Fruit fly (Drosophila melanogaster) whole organism, embryonic: Measurements from ENCODE around the gene CG12290.

Source experiments
- Abd-B ChIP-seq: fragments of 200-800 bp; sonication (Bioruptor generic); optimal IDR thresholded peaks from 2 replicates; lab custom pipeline; 2018; ENCODE audit warnings: missing biosample characterization, mild to moderate bottlenecking, missing genetic modification characterization, moderate library complexity
- CG10543 ChIP-seq: fragments of 200-800 bp; sonication (Bioruptor generic); optimal IDR thresholded peaks from 3 replicates; lab custom pipeline; 2017; ENCODE audit warnings: missing biosample characterization, mild to moderate bottlenecking, missing genetic modification characterization, moderate library complexity
- CG13296 ChIP-seq: fragments of 200-800 bp; sonication (Bioruptor generic); optimal IDR thresholded peaks from 3 replicates; lab custom pipeline; 2018; ENCODE audit warnings: missing biosample characterization, mild to moderate bottlenecking, missing genetic modification characterization
- CG13775 ChIP-seq: fragments of 200-800 bp; sonication (Bioruptor generic); optimal IDR thresholded peaks from 3 replicates; lab custom pipeline; 2017; ENCODE audit warnings: missing biosample characterization, mild to moderate bottlenecking, missing genetic modification characterization
- CG13894 ChIP-seq: fragments of 200-800 bp; sonication (Bioruptor generic); optimal IDR thresholded peaks from 3 replicates; lab custom pipeline; 2018; ENCODE audit warnings: missing biosample characterization, mild to moderate bottlenecking, missing genetic modification characterization, moderate library complexity
- CG14860 ChIP-seq: fragments of 200-800 bp; sonication (Bioruptor generic); IDR thresholded peaks from 3 replicates; pipeline ENCODE4 v1.3.6; 2022; ENCODE audit warnings: missing biosample characterization, missing genetic modification characterization; ENCODE audit not compliant: partially characterized antibody
- CG17568 ChIP-seq: fragments of 200-800 bp; sonication (Bioruptor generic); optimal IDR thresholded peaks from 2 replicates; lab custom pipeline; 2018; ENCODE audit warnings: missing biosample characterization, mild to moderate bottlenecking, missing genetic modification characterization, moderate library complexity
- CG17612 ChIP-seq: fragments of 200-800 bp; sonication (Bioruptor generic); IDR thresholded peaks from 2 replicates; pipeline ENCODE4 v1.3.6; 2022; ENCODE audit warnings: missing biosample characterization, missing genetic modification characterization
- CG3163 ChIP-seq: fragments of 200-800 bp; sonication (Bioruptor generic); optimal IDR thresholded peaks from 3 replicates; lab custom pipeline; 2016; ENCODE audit warnings: missing biosample characterization, missing genetic modification characterization
- CG34376 ChIP-seq: fragments of 200-800 bp; sonication (Bioruptor generic); optimal IDR thresholded peaks from 2 replicates; lab custom pipeline; 2018; ENCODE audit warnings: missing biosample characterization, mild to moderate bottlenecking, missing genetic modification characterization
- CG4282 ChIP-seq: fragments of 200-800 bp; sonication (Bioruptor generic); optimal IDR thresholded peaks from 2 replicates; lab custom pipeline; 2016; ENCODE audit warnings: missing biosample characterization, missing genetic modification characterization
- CG43689 ChIP-seq: fragments of 200-800 bp; sonication (Bioruptor generic); IDR thresholded peaks from 2 replicates; pipeline ENCODE4 v1.3.6; 2022; ENCODE audit warnings: missing biosample characterization, missing genetic modification characterization
- CG5180 ChIP-seq: fragments of 200-800 bp; sonication (Bioruptor generic); optimal IDR thresholded peaks from 3 replicates; lab custom pipeline; 2017; ENCODE audit warnings: missing biosample characterization, missing genetic modification characterization, mild to moderate bottlenecking, moderate library complexity, missing genetic modification reagents
- CG7786 ChIP-seq: fragments of 200-800 bp; sonication (Bioruptor generic); optimal IDR thresholded peaks from 2 replicates; lab custom pipeline; 2016; ENCODE audit warnings: missing biosample characterization, missing genetic modification characterization
- CG7839 ChIP-seq: fragments of 200-800 bp; sonication (Bioruptor generic); optimal IDR thresholded peaks from 3 replicates; lab custom pipeline; 2018; ENCODE audit warnings: missing biosample characterization, mild to moderate bottlenecking, missing genetic modification characterization, moderate library complexity
- CG7928 ChIP-seq: fragments of 200-800 bp; sonication (Bioruptor generic); optimal IDR thresholded peaks from 2 replicates; lab custom pipeline; 2017; ENCODE audit warnings: missing biosample characterization, mild to moderate bottlenecking, missing genetic modification characterization
- CG8089 ChIP-seq: fragments of 200-800 bp; sonication (Bioruptor generic); optimal IDR thresholded peaks from 3 replicates; lab custom pipeline; 2016; ENCODE audit warnings: missing biosample characterization, missing genetic modification characterization
- CG8290 ChIP-seq, 3 experiments: fragments of 200-800 bp; sonication (Bioruptor generic); optimal IDR thresholded peaks; 2 replicates each; lab custom pipeline; 2016 to 2019; ENCODE audit warnings: missing biosample characterization in 3 of 3, missing genetic modification characterization in 3 of 3, mild to moderate bottlenecking in 2 of 3, moderate library complexity in 1 of 3
- D19A ChIP-seq: fragments of 200-800 bp; optimal IDR thresholded peaks from 3 replicates; lab custom pipeline; 2019; ENCODE audit warnings: missing biosample characterization, mild to moderate bottlenecking, missing genetic modification characterization, moderate library complexity
- Dfd ChIP-seq, 2 experiments: fragments of >200 bp; optimal IDR thresholded peaks; 2 replicates each; lab custom pipeline; 2017; ENCODE audit warnings: missing biosample characterization in 2 of 2, missing genetic modification characterization in 2 of 2
- Doc2 ChIP-seq: fragments of 200-800 bp; sonication (Bioruptor generic); IDR thresholded peaks from 2 replicates; pipeline ENCODE4 v1.3.6; 2022; ENCODE audit warnings: missing biosample characterization, missing genetic modification characterization
- ERR ChIP-seq: fragments of 200-800 bp; sonication (Bioruptor generic); optimal IDR thresholded peaks from 2 replicates; lab custom pipeline; 2016; ENCODE audit warnings: missing biosample characterization, missing genetic modification characterization
- Elba2 ChIP-seq: fragments of 200-800 bp; sonication (Bioruptor generic); optimal IDR thresholded peaks from 3 replicates; lab custom pipeline; 2016; ENCODE audit warnings: missing biosample characterization, missing genetic modification characterization
- Fer3 ChIP-seq: fragments of 200-800 bp; sonication (Bioruptor generic); optimal IDR thresholded peaks from 2 replicates; lab custom pipeline; 2018; ENCODE audit warnings: missing biosample characterization, mild to moderate bottlenecking, missing genetic modification characterization, moderate library complexity
- HHEX ChIP-seq: fragments of 200-800 bp; sonication (Bioruptor generic); optimal IDR thresholded peaks from 3 replicates; lab custom pipeline; 2017; ENCODE audit warnings: missing biosample characterization, mild to moderate bottlenecking, missing genetic modification characterization, missing genetic modification reagents
- Hey ChIP-seq: fragments of 200-800 bp; sonication (Bioruptor generic); optimal IDR thresholded peaks from 3 replicates; lab custom pipeline; 2018; ENCODE audit warnings: missing biosample characterization, mild to moderate bottlenecking, missing genetic modification characterization
- HmgZ ChIP-seq: fragments of 200-800 bp; sonication (Bioruptor generic); optimal IDR thresholded peaks from 2 replicates; lab custom pipeline; 2018; ENCODE audit warnings: missing biosample characterization, mild to moderate bottlenecking, missing genetic modification characterization
- Hr51 ChIP-seq, 2 experiments: fragments of 200-800 bp; sonication (Bioruptor generic); optimal IDR thresholded peaks; 2 replicates in 1 of 2; 3 replicates in 1 of 2; lab custom pipeline; 2016 to 2018; ENCODE audit warnings: missing biosample characterization in 2 of 2, missing genetic modification characterization in 2 of 2, mild to moderate bottlenecking in 1 of 2, moderate library complexity in 1 of 2
- Nf-YC ChIP-seq: fragments of 200-800 bp; optimal IDR thresholded peaks from 3 replicates; lab custom pipeline; 2019; ENCODE audit warnings: missing biosample characterization, mild to moderate bottlenecking, missing genetic modification characterization, moderate library complexity
- Opbp ChIP-seq: fragments of 200-800 bp; sonication (Bioruptor generic); IDR thresholded peaks from 3 replicates; pipeline ENCODE4 v1.3.6; 2022; ENCODE audit warnings: missing biosample characterization, missing genetic modification characterization; ENCODE audit not compliant: partially characterized antibody
- PHDP ChIP-seq: fragments of 200-800 bp; sonication (Bioruptor generic); optimal IDR thresholded peaks from 3 replicates; lab custom pipeline; 2018; ENCODE audit warnings: missing biosample characterization, mild to moderate bottlenecking, missing genetic modification characterization, moderate library complexity
- Usf ChIP-seq: fragments of 200-800 bp; sonication (Bioruptor generic); optimal IDR thresholded peaks from 2 replicates; lab custom pipeline; 2017; ENCODE audit warnings: missing genotype, missing biosample characterization, missing genetic modification characterization
- ac ChIP-seq: fragments of 200-800 bp; sonication (Bioruptor generic); optimal IDR thresholded peaks from 3 replicates; lab custom pipeline; 2017; ENCODE audit warnings: missing biosample characterization, mild to moderate bottlenecking, missing genetic modification characterization
- bbx ChIP-seq: fragments of 200-800 bp; sonication (Bioruptor generic); IDR thresholded peaks from 2 replicates; pipeline ENCODE4 v1.3.6; 2022; ENCODE audit warnings: missing biosample characterization, missing genetic modification characterization; ENCODE audit not compliant: partially characterized antibody
- bigmax ChIP-seq: fragments of 200-800 bp; sonication (Bioruptor generic); optimal IDR thresholded peaks from 2 replicates; lab custom pipeline; 2018; ENCODE audit warnings: missing biosample characterization, mild to moderate bottlenecking, missing genetic modification characterization
- ci ChIP-seq: fragments of 200-800 bp; sonication (Bioruptor generic); IDR thresholded peaks from 3 replicates; pipeline ENCODE4 v1.3.6; 2022; ENCODE audit warnings: missing biosample characterization, missing genetic modification characterization
- croc ChIP-seq: fragments of 200-800 bp; sonication (Bioruptor generic); conservative IDR thresholded peaks from 3 replicates; pipeline ENCODE4 v1.3.6; 2022; ENCODE audit warnings: missing biosample characterization, missing genetic modification characterization
- gem ChIP-seq: fragments of 200-800 bp; sonication (Bioruptor generic); optimal IDR thresholded peaks from 2 replicates; lab custom pipeline; 2019; ENCODE audit warnings: missing biosample characterization, mild to moderate bottlenecking, missing genetic modification characterization, moderate library complexity
- hkb ChIP-seq, 2 experiments: fragments of 200-800 bp in 1 of 2; fragments of >200 bp in 1 of 2; sonication (Bioruptor generic) in 1 of 2; IDR thresholded peaks in 1 of 2; optimal IDR thresholded peaks in 1 of 2; 2 replicates each; pipeline versions ENCODE4 v1.3.6 to Lab custom; 2017 to 2022; ENCODE audit warnings: missing biosample characterization in 1 of 2, missing genetic modification characterization in 1 of 2
- klu ChIP-seq: fragments of 200-800 bp; sonication (Bioruptor generic); IDR thresholded peaks from 2 replicates; pipeline ENCODE4 v1.3.6; 2022; ENCODE audit warnings: missing biosample characterization, missing genetic modification characterization
- mld ChIP-seq: fragments of 200-800 bp; sonication (Bioruptor generic); IDR thresholded peaks from 3 replicates; pipeline ENCODE4 v1.3.6; 2022; ENCODE audit warnings: missing biosample characterization, missing genetic modification characterization; ENCODE audit not compliant: partially characterized antibody
- oc ChIP-seq: fragments of 200-800 bp; sonication (Bioruptor generic); optimal IDR thresholded peaks from 2 replicates; lab custom pipeline; 2018; ENCODE audit warnings: missing biosample characterization, mild to moderate bottlenecking, missing genetic modification characterization, moderate library complexity
- org-1 ChIP-seq: fragments of 200-800 bp; sonication (Bioruptor generic); optimal IDR thresholded peaks from 2 replicates; lab custom pipeline; 2017; ENCODE audit warnings: missing biosample characterization, missing genetic modification characterization
- pita ChIP-seq: fragments of 200-800 bp; sonication (Bioruptor generic); optimal IDR thresholded peaks from 2 replicates; lab custom pipeline; 2017; ENCODE audit warnings: missing biosample characterization, mild to moderate bottlenecking, missing genetic modification characterization
- salm ChIP-seq: fragments of 200-800 bp; sonication (Bioruptor generic); optimal IDR thresholded peaks from 2 replicates; lab custom pipeline; 2018; ENCODE audit warnings: missing biosample characterization, mild to moderate bottlenecking, missing genetic modification characterization
- sd ChIP-seq: fragments of 200-800 bp; sonication (Bioruptor generic); optimal IDR thresholded peaks from 3 replicates; lab custom pipeline; 2018; ENCODE audit warnings: missing biosample characterization, mild to moderate bottlenecking, missing genetic modification characterization, moderate library complexity
- stwl ChIP-seq: fragments of 200-800 bp; sonication (Bioruptor generic); optimal IDR thresholded peaks from 3 replicates; lab custom pipeline; 2018; ENCODE audit warnings: missing biosample characterization, mild to moderate bottlenecking, missing genetic modification characterization, moderate library complexity
- twi ChIP-seq: fragments of 200-800 bp; optimal IDR thresholded peaks from 2 replicates; lab custom pipeline; 2019; ENCODE audit warnings: missing biosample characterization, mild to moderate bottlenecking, missing genetic modification characterization, moderate library complexity
- unpg ChIP-seq: fragments of 200-800 bp; sonication (Bioruptor generic); optimal IDR thresholded peaks from 3 replicates; lab custom pipeline; 2018; ENCODE audit warnings: missing biosample characterization, mild to moderate bottlenecking, missing genetic modification characterization, moderate library complexity

Gene CG12290

DNA sequence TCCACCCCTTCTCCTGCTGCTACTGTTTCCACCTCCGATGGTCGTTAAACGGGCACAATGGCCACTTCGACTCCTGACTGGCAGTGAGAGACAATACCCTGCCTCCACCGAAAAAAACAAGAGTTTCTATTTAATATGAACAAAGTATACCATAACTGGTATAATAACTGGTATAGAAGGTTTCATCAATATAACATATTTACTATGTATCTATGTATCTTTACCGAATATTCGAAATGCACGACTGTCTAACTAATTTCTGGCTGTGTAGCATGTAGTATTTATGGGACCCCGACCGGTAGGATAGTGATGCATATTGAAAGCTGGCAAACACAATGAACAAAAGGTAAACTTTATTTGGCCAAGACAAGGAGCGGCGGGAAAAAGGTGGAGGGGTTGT is 48.1 kb upstream of the CG12290 start (continued):
- no peak for TF ChIP-seq HmgZ
- TF ChIP-seq stwl (tag; lab: Kevin White, UChicago), result no peak
- TF ChIP-seq twi, result no peak
- TF ChIP-seq pita (GFP tag; lab: Kevin White, UChicago), result no peak
- TF ChIP-seq Usf (GFP tag; lab: Kevin White, UChicago), result no peak
- peak; percentile 12 for TF ChIP-seq CG13296 (GFP tag; lab: Kevin White, UChicago)
- TF ChIP-seq CG7839 (tag; lab: Kevin White, UChicago), result no peak
- TF ChIP-seq hkb (optimal IDR thresholded peaks at IDR 0.05; lab: Kevin White, UChicago), result no peak
- no peak for TF ChIP-seq hkb (GFP tag; IDR thresholded peaks at IDR 0.05; lab: Robert Waterston, UW)
- TF ChIP-seq CG7786 (GFP tag; lab: Kevin White, UChicago), result no peak
- TF ChIP-seq Elba2, result no peak
- TF ChIP-seq bbx (GFP tag; lab: Robert Waterston, UW), result no peak
- TF ChIP-seq ac, result no peak
- TF ChIP-seq D19A (tag; lab: Kevin White, UChicago), result no peak
- no peak for TF ChIP-seq Fer3 (tag; lab: Kevin White, UChicago)
- peak in 1 of 2 experiments; percentile 26 for TF ChIP-seq Hr51 (GFP tag; optimal IDR thresholded peaks at IDR 0.05; lab: Kevin White, UChicago)
- TF ChIP-seq CG34376, result no peak
- TF ChIP-seq oc, result no peak
- TF ChIP-seq ERR, result no peak
- no peak for TF ChIP-seq Abd-B
- TF ChIP-seq CG5180 (GFP tag; lab: Kevin White, UChicago), result no peak
- TF ChIP-seq CG7928, result no peak
- TF ChIP-seq gem (tag; lab: Kevin White, UChicago), result peak; percentile 31
- no peak for TF ChIP-seq klu

DNA sequence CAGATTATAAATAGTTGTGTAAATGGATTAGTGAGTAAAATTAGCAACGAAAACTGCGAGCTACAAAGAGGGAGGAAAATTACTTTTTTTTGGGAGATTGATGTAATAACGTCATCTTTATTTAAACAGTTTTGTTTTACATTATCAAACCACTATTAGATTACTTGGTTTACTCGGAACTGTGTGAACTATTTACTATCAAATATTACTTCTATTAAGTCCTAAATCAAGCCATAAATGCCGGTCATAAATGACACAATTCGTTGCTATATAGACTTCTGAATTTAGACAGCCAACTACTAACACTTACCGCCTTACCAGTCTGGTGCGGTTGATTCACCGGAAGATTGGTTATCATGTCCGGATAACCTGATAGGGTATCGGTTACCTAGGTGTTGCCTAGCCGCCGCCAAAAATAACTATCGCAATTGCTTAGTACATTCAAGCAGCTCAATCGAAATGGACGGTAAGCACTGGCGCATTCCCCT is 44.8 kb upstream of the CG12290 start, which contains the start of gene CG31086:
Gene CG31086, plus strand, starts transcription at position 51 of the 488 bp plus-strand sequence.
- TF ChIP-seq HHEX (no peak), ci (GFP tag; lab: Robert Waterston, UW) (no peak), CG10543 (peak; percentile 49), Hey (peak; percentile 1), PHDP (tag; lab: Kevin White, UChicago) (peak; percentile 51), Hr51 (GFP tag; optimal IDR thresholded peaks at IDR 0.05; lab: Kevin White, UChicago) (peak in 1 of 2 experiments; percentile 3), Nf-YC (tag; lab: Kevin White, UChicago) (no peak), org-1 (GFP tag; lab: Kevin White, UChicago) (no peak), unpg (GFP tag; lab: Kevin White, UChicago) (no peak), CG13775 (GFP tag; lab: Kevin White, UChicago) (no peak), gem (tag; lab: Kevin White, UChicago) (peak; percentile 27), CG3163 (GFP tag; lab: Kevin White, UChicago) (no peak), mld (GFP tag; lab: Robert Waterston, UW) (no peak), CG43689 (GFP tag; lab: Robert Waterston, UW) (no peak), Doc2 (GFP tag; lab: Robert Waterston, UW) (no peak), CG8290 (GFP tag; optimal IDR thresholded peaks at IDR 0.05; lab: Kevin White, UChicago) (no peak), CG8290 (tag; optimal IDR thresholded peaks at IDR 0.05; lab: Kevin White, UChicago) (peak in 1 of 2 experiments; percentile 42), bigmax (GFP tag; lab: Kevin White, UChicago) (no peak), Opbp (no peak), CG17568 (GFP tag; lab: Kevin White, UChicago) (peak; percentile 44), CG4282 (GFP tag; lab: Kevin White, UChicago) (no peak), Dfd (GFP tag; optimal IDR thresholded peaks at IDR 0.05; lab: Kevin White, UChicago) (no peak), CG13894 (tag; lab: Kevin White, UChicago) (peak; percentile 64), salm (tag; lab: Kevin White, UChicago) (peak; percentile 18), pita (GFP tag; lab: Kevin White, UChicago) (no peak), CG14860 (GFP tag; lab: Robert Waterston, UW) (no peak), CG8089 (GFP tag; lab: Kevin White, UChicago) (no peak), twi (no peak), sd (tag; lab: Kevin White, UChicago) (peak; percentile 80), croc (no peak), CG17612 (no peak)
